Worm (Caenorhabditis elegans) whole organism, L4/young adult: ENCODE measurements around the gene col-103.

Source experiments
- W03F9.2 ChIP-seq: fragments of 150-350 bp; optimal IDR thresholded peaks from 2 replicates; lab custom pipeline; 2014; ENCODE audit warnings: missing biosample characterization, missing genetic modification characterization
- dao-5 ChIP-seq: sonication (generic microtip); optimal IDR thresholded peaks from 2 replicates; lab custom pipeline; 2016; ENCODE audit warnings: missing genotype, missing genetic modification characterization, moderate library complexity, missing compliant biosample characterization
- him-1 ChIP-seq: sonication (generic microtip); optimal IDR thresholded peaks from 2 replicates; lab custom pipeline; 2016; ENCODE audit warnings: missing genotype, missing genetic modification reagents, missing genetic modification characterization, missing compliant biosample characterization

DNA sequence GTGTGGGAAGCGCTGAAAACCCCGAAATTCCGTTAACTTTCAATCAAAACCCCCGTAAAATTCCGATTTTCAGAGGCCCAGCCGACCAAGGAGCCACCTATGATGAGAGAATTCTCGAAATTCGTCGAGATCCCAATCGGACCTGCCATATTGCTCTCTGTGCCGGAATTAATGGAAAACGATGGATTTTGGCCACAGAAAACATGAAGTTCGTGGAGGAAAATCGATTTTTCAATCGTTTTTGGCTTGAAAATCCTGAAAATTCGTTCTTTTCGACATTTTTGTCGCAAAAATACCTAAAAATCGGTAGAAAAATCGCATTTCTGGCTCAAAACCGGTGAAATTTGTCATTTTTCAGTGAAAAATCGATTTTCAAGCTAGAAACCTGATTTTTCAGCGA is 10.1 kb upstream of the col-103 start:
- TF ChIP-seq dao-5 (tag; lab: Kevin White, UChicago) (no peak), W03F9.2 (tag; lab: Kevin White, UChicago) (no peak), him-1 (tag; lab: Kevin White, UChicago) (no peak)
